Fruit fly (Drosophila melanogaster): ENCODE results near the gene Mms19.

Gene Mms19

DNA sequence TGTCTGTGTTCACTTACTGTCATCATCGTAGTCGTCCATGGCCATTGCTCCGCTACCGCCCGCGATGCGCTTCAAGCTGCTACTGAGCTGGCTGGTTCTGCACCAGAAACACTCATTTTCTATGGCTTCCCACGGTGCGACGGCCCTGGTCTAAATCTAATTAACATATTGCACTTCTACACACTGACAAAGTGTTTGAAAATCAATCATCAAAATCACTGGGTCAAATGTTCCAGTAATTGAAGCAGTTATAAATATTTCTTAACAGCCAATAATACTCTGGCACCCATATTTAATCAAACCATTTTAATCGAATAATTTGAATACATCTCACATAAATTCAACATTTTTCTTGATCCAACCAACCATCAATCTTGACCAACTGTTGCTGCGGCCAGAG is 4.9 kb downstream of the Mms19 start, which contains the start of gene rtp:
Gene rtp, minus strand, starts transcription at position 101 of the 400 bp plus-strand sequence.
- TF ChIP-seq CG14711 (tag; optimal IDR thresholded peaks at IDR 0.05): no peak
- no peak for TF ChIP-seq Hr96 (GFP tag; optimal IDR thresholded peaks at IDR 0.05)
- TF ChIP-seq tj (GFP tag; optimal IDR thresholded peaks at IDR 0.05): no peak
- TF ChIP-seq cic (GFP tag; optimal IDR thresholded peaks at IDR 0.05): no peak
- TF ChIP-seq toe (GFP tag; optimal IDR thresholded peaks at IDR 0.05): no peak
- TF ChIP-seq kay (GFP tag; ENCODE audit: borderline replicate concordance): no peak
- no peak for TF ChIP-seq ovo (GFP tag; optimal IDR thresholded peaks at IDR 0.05)
- TF ChIP-seq pad (GFP tag; optimal IDR thresholded peaks at IDR 0.05): no peak

DNA sequence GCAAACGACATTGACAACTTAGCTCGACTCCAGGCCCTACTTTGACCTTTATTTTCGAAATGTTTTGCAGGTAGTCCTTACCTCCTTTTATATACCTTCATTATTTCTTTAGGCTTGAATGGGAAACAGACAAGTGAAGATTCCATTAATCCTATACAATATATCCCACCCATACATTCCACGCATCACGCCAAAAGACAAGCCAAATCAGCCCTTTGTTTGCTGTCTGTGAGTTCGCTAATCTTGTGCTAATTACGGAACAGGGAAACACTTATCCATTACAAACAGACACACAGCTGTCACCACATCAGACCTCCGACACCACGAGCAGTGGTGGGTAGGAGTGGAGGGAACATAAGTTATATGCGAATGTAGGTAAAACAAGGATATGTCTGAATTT is 8.4 kb downstream of the Mms19 start, which contains the start of gene CG33293:
Gene CG33293, minus strand, starts transcription at position 15 of the 400 bp plus-strand sequence.
- no peak for TF ChIP-seq CG12768 (GFP tag; optimal IDR thresholded peaks at IDR 0.05)
- TF ChIP-seq Clk (GFP tag; optimal IDR thresholded peaks at IDR 0.05): no peak
- TF ChIP-seq tj (GFP tag; optimal IDR thresholded peaks at IDR 0.05): no peak
- no peak for TF ChIP-seq CG7101 (tag; optimal IDR thresholded peaks at IDR 0.05)
- no peak for TF ChIP-seq CG1620 (GFP tag; optimal IDR thresholded peaks at IDR 0.05)
- no peak for TF ChIP-seq cic (GFP tag; optimal IDR thresholded peaks at IDR 0.05)
- TF ChIP-seq CG33017 (tag; optimal IDR thresholded peaks at IDR 0.05): no peak
- TF ChIP-seq Crg-1 (GFP tag; optimal IDR thresholded peaks at IDR 0.05): no peak
- no peak for TF ChIP-seq CG11617 (GFP tag; optimal IDR thresholded peaks at IDR 0.05)
- no peak for TF ChIP-seq pad (GFP tag; optimal IDR thresholded peaks at IDR 0.05)
- no peak for TF ChIP-seq ovo (GFP tag; optimal IDR thresholded peaks at IDR 0.05)
- TF ChIP-seq kay (GFP tag; ENCODE audit: borderline replicate concordance): no peak
- TF ChIP-seq bab1 (GFP tag; optimal IDR thresholded peaks at IDR 0.05): no peak
- TF ChIP-seq Mnt (GFP tag; optimal IDR thresholded peaks at IDR 0.05): no peak
- TF ChIP-seq cnc (optimal IDR thresholded peaks at IDR 0.05): no peak
- TF ChIP-seq Hr96 (GFP tag; optimal IDR thresholded peaks at IDR 0.05): no peak
- TF ChIP-seq CG5204 (GFP tag; optimal IDR thresholded peaks at IDR 0.05): no peak
- no peak for TF ChIP-seq CG7045 (GFP tag; optimal IDR thresholded peaks at IDR 0.05)
- no peak for TF ChIP-seq toe (GFP tag; optimal IDR thresholded peaks at IDR 0.05)
- TF ChIP-seq CG14711 (tag; optimal IDR thresholded peaks at IDR 0.05): no peak

DNA sequence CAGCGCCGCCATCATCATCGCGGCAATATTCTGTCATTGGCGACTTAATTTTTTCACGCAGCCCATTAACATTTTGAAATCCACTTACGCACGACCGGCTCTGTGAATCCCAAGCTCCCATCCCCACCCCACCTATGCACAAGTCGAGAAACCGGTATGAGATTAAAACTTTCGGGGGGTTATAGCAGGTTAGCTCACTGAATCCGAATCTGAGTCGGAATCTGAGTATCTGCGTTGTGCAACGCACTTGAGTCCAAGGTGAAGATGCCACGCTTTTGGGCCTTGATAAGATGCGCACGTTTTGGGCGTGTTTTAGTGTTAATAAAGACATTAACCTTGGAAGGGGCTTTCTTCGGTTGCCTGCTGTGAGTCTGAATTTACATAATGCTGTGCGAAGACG is 14.6 kb downstream of the Mms19 start:
- TF ChIP-seq ovo (GFP tag; optimal IDR thresholded peaks at IDR 0.05): no peak
- TF ChIP-seq tj (GFP tag; optimal IDR thresholded peaks at IDR 0.05): no peak
- TF ChIP-seq Hr96 (GFP tag; optimal IDR thresholded peaks at IDR 0.05): no peak
- no peak for TF ChIP-seq kay (GFP tag; ENCODE audit: borderline replicate concordance)
- TF ChIP-seq Crg-1 (GFP tag; optimal IDR thresholded peaks at IDR 0.05): no peak
- TF ChIP-seq cnc (optimal IDR thresholded peaks at IDR 0.05): no peak
- TF ChIP-seq CG33017 (tag; optimal IDR thresholded peaks at IDR 0.05): no peak
- TF ChIP-seq Clk (GFP tag; optimal IDR thresholded peaks at IDR 0.05): no peak
- no peak for TF ChIP-seq CG5204 (GFP tag; optimal IDR thresholded peaks at IDR 0.05)
- TF ChIP-seq CG12768 (GFP tag; optimal IDR thresholded peaks at IDR 0.05): no peak
- no peak for TF ChIP-seq CG14711 (tag; optimal IDR thresholded peaks at IDR 0.05)
- TF ChIP-seq bab1 (GFP tag; optimal IDR thresholded peaks at IDR 0.05): no peak
- TF ChIP-seq Mnt (GFP tag; optimal IDR thresholded peaks at IDR 0.05): no peak
- TF ChIP-seq cic (GFP tag; optimal IDR thresholded peaks at IDR 0.05): no peak
- TF ChIP-seq CG7045 (GFP tag; optimal IDR thresholded peaks at IDR 0.05): no peak
- TF ChIP-seq CG11617 (GFP tag; optimal IDR thresholded peaks at IDR 0.05): no peak
- TF ChIP-seq pad (GFP tag; optimal IDR thresholded peaks at IDR 0.05): no peak
- TF ChIP-seq CG1620 (GFP tag; optimal IDR thresholded peaks at IDR 0.05): no peak
- TF ChIP-seq CG7101 (tag; optimal IDR thresholded peaks at IDR 0.05): no peak
- TF ChIP-seq toe (GFP tag; optimal IDR thresholded peaks at IDR 0.05): no peak

DNA sequence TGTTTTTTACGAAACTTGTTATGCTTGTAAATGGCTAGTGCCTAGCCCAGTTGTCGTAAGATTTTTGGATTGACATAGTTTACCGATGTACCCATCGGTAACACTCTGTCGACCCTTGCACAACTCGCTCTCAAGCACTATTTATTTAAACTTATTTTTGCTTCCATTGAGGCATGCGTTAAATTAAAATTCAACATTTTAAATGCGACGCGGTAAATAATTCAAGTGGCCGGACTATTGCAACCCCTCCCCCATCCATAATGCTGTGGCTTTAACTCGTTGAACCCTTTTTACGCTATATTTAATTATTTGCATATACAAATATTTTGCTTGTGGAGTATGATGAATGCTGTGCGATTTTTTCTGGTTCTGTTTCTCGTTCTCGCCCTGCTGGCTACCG is 17.0 kb downstream of the Mms19 start:
- TF ChIP-seq CG5204 (GFP tag; optimal IDR thresholded peaks at IDR 0.05) (no peak), kay (GFP tag; ENCODE audit: borderline replicate concordance) (peak; percentile 93), Mnt (GFP tag; optimal IDR thresholded peaks at IDR 0.05) (no peak)

DNA sequence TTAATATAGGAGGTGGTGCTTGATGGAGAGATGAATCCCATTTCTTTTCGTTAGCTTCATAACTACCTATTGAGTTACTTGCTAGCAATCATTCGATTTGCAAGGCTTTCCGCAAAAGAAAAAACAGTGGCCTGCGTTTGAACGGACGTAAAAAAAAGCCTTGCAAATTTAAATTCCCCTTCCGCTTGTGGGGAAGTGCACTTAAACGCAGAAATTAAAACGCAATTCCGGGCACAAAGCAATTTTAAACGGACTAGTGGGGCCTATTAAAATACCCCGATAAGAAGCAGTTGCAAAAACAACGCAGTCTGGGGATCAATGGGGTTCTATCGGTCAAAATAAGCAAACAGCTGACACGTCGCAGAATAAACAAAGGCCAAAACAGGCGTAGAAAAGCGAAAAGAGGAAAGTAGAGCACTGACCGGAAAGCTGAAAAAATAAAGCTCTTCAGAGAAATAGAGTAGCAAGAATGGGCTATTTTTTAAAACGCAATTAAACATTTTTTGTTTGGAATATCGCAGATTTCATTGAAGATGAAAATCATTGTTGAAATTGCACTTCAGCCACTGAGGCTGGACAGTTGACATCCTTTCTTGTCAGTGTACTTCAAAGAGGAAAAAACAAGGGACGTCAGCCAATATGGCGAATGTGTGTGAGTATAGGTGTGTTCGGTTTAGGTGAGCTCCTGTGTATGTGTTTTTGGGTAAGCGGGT is 18.3 kb downstream of the Mms19 start:
- TF ChIP-seq CG1620 (GFP tag; optimal IDR thresholded peaks at IDR 0.05): no peak
- TF ChIP-seq CG14711 (tag; optimal IDR thresholded peaks at IDR 0.05): no peak
- no peak for TF ChIP-seq Crg-1 (GFP tag; optimal IDR thresholded peaks at IDR 0.05)
- TF ChIP-seq ovo (GFP tag; optimal IDR thresholded peaks at IDR 0.05): no peak
- peak; percentile 62 for TF ChIP-seq CG12768 (GFP tag; optimal IDR thresholded peaks at IDR 0.05)
- TF ChIP-seq tj (GFP tag; optimal IDR thresholded peaks at IDR 0.05): peak; percentile 48
- peak; percentile 35 for TF ChIP-seq CG7101 (tag; optimal IDR thresholded peaks at IDR 0.05)
- TF ChIP-seq cnc (optimal IDR thresholded peaks at IDR 0.05): no peak
- no peak for TF ChIP-seq CG11617 (GFP tag; optimal IDR thresholded peaks at IDR 0.05)
- TF ChIP-seq toe (GFP tag; optimal IDR thresholded peaks at IDR 0.05): no peak
- no peak for TF ChIP-seq CG33017 (tag; optimal IDR thresholded peaks at IDR 0.05)
- no peak for TF ChIP-seq Clk (GFP tag; optimal IDR thresholded peaks at IDR 0.05)
- TF ChIP-seq bab1 (GFP tag; optimal IDR thresholded peaks at IDR 0.05): no peak
- no peak for TF ChIP-seq pad (GFP tag; optimal IDR thresholded peaks at IDR 0.05)
- TF ChIP-seq cic (GFP tag; optimal IDR thresholded peaks at IDR 0.05): peak; percentile 61
- TF ChIP-seq kay (GFP tag; ENCODE audit: borderline replicate concordance): no peak
- peak; percentile 12 for TF ChIP-seq Mnt (GFP tag; optimal IDR thresholded peaks at IDR 0.05)
- no peak for TF ChIP-seq CG5204 (GFP tag; optimal IDR thresholded peaks at IDR 0.05)
- TF ChIP-seq CG7045 (GFP tag; optimal IDR thresholded peaks at IDR 0.05): peak; percentile 37
- no peak for TF ChIP-seq Hr96 (GFP tag; optimal IDR thresholded peaks at IDR 0.05)

DNA sequence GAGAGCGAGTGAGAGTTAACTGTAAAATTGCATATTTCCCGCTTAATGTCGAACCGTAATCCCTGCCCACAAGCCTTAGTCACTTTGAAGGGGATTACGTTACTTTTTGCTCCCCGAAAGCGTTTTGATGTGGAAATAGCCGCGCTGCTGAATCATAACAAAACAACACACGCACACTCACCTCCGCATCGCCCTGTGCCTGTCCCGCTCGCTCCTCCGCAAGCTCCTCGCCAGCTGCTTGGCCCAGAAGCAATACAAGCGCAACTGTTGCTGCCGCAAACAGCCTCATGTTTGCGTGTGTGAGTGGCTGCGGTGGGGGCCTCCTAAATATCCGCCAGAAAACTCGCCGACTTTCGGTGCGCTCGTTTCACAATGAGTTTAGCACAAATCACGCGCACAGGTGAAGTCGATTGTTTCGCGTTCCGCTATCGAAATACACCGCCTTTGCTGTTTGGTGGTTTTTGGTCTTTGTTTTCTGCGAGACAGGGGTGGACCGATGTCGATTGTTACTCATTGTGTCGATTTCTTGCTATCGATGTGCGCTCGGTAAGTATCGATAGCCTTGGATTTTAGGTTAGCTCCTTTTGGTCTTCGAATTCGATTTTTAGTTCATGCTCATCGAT is 19.0 kb downstream of the Mms19 start, which contains the start of gene CtsF:
Gene CtsF, minus strand, starts transcription at position 503 of the 623 bp plus-strand sequence.
- no peak for TF ChIP-seq Hr96 (GFP tag; optimal IDR thresholded peaks at IDR 0.05)
- peak; percentile 48 for TF ChIP-seq CG33017 (tag; optimal IDR thresholded peaks at IDR 0.05)
- no peak for TF ChIP-seq Clk (GFP tag; optimal IDR thresholded peaks at IDR 0.05)
- peak; percentile 34 for TF ChIP-seq CG1620 (GFP tag; optimal IDR thresholded peaks at IDR 0.05)
- no peak for TF ChIP-seq Crg-1 (GFP tag; optimal IDR thresholded peaks at IDR 0.05)
- TF ChIP-seq CG11617 (GFP tag; optimal IDR thresholded peaks at IDR 0.05): peak; percentile 46
- peak; percentile 75 for TF ChIP-seq cic (GFP tag; optimal IDR thresholded peaks at IDR 0.05)
- TF ChIP-seq CG7045 (GFP tag; optimal IDR thresholded peaks at IDR 0.05): peak; percentile 8
- TF ChIP-seq bab1 (GFP tag; optimal IDR thresholded peaks at IDR 0.05): peak; percentile 82
- TF ChIP-seq pad (GFP tag; optimal IDR thresholded peaks at IDR 0.05): peak; percentile 76
- peak; percentile 52 for TF ChIP-seq tj (GFP tag; optimal IDR thresholded peaks at IDR 0.05)
- no peak for TF ChIP-seq CG14711 (tag; optimal IDR thresholded peaks at IDR 0.05)
- peak; percentile 56 for TF ChIP-seq ovo (GFP tag; optimal IDR thresholded peaks at IDR 0.05)
- TF ChIP-seq CG12768 (GFP tag; optimal IDR thresholded peaks at IDR 0.05): peak; percentile 16
- TF ChIP-seq CG5204 (GFP tag; optimal IDR thresholded peaks at IDR 0.05): no peak
- no peak for TF ChIP-seq toe (GFP tag; optimal IDR thresholded peaks at IDR 0.05)
- peak; percentile 73 for TF ChIP-seq Mnt (GFP tag; optimal IDR thresholded peaks at IDR 0.05)
- TF ChIP-seq CG7101 (tag; optimal IDR thresholded peaks at IDR 0.05): peak; percentile 13
- no peak for TF ChIP-seq cnc (optimal IDR thresholded peaks at IDR 0.05)
- no peak for TF ChIP-seq kay (GFP tag; ENCODE audit: borderline replicate concordance)
